Fruit fly (Drosophila melanogaster) whole organism, embryonic: ENCODE measurements around the gene Hrb27C.

Experiments used
- Asciz ChIP-seq: fragments of 200-800 bp; sonication (Bioruptor generic); optimal IDR thresholded peaks from 2 replicates; lab custom pipeline; 2017; ENCODE audit warnings: missing biosample characterization, mild to moderate bottlenecking, missing genetic modification characterization, missing genetic modification reagents
- Blimp-1 ChIP-seq: fragments of 200-800 bp; sonication (Bioruptor generic); optimal IDR thresholded peaks from 3 replicates; lab custom pipeline; 2018; ENCODE audit warnings: missing biosample characterization, missing genetic modification characterization, mild to moderate bottlenecking, moderate library complexity, missing genetic modification reagents
- CG10431 ChIP-seq: fragments of 200-800 bp; sonication (Bioruptor generic); optimal IDR thresholded peaks from 3 replicates; lab custom pipeline; 2018; ENCODE audit warnings: missing biosample characterization, mild to moderate bottlenecking, missing genetic modification characterization
- CG10565 ChIP-seq: fragments of 200-800 bp; sonication (Bioruptor generic); optimal IDR thresholded peaks from 3 replicates; lab custom pipeline; 2016; ENCODE audit warnings: missing biosample characterization, mild to moderate bottlenecking, missing genetic modification characterization
- CG10959 ChIP-seq: fragments of 200-800 bp; sonication (Bioruptor generic); IDR thresholded peaks from 2 replicates; pipeline ENCODE4 v1.3.6; 2022; ENCODE audit warnings: missing biosample characterization, missing genetic modification characterization
- CG11504 ChIP-seq: fragments of 200-800 bp; sonication (Bioruptor generic); optimal IDR thresholded peaks from 3 replicates; lab custom pipeline; 2019; ENCODE audit warnings: missing biosample characterization, mild to moderate bottlenecking, missing genetic modification characterization, moderate library complexity
- CG12299 ChIP-seq: fragments of 200-800 bp; sonication (Bioruptor generic); optimal IDR thresholded peaks from 2 replicates; lab custom pipeline; 2018; ENCODE audit warnings: missing biosample characterization, mild to moderate bottlenecking, missing genetic modification characterization
- CG13123 ChIP-seq: fragments of 200-800 bp; sonication (Bioruptor generic); optimal IDR thresholded peaks from 2 replicates; lab custom pipeline; 2016; ENCODE audit warnings: missing biosample characterization, missing genetic modification characterization
- CG14014 ChIP-seq: fragments of 200-800 bp; sonication (Bioruptor generic); IDR thresholded peaks from 2 replicates; pipeline ENCODE4 v1.3.6; 2022; ENCODE audit warnings: missing biosample characterization, missing genetic modification characterization
- CG14050 ChIP-seq: fragments of 200-800 bp; sonication (Bioruptor generic); IDR thresholded peaks from 3 replicates; pipeline ENCODE4 v1.3.6; 2022; ENCODE audit warnings: missing biosample characterization, missing genetic modification characterization
- CG15479 ChIP-seq: fragments of 200-800 bp; sonication (Bioruptor generic); optimal IDR thresholded peaks from 3 replicates; lab custom pipeline; 2019; ENCODE audit warnings: missing biosample characterization, mild to moderate bottlenecking, missing genetic modification characterization, moderate library complexity
- CG15514 ChIP-seq: fragments of 200-800 bp; sonication (Bioruptor generic); optimal IDR thresholded peaks from 3 replicates; lab custom pipeline; 2017; ENCODE audit warnings: missing biosample characterization, missing genetic modification characterization, mild to moderate bottlenecking, moderate library complexity, missing genetic modification reagents
- CG15601 ChIP-seq: fragments of 200-800 bp; sonication (Bioruptor generic); optimal IDR thresholded peaks from 3 replicates; lab custom pipeline; 2019; ENCODE audit warnings: missing biosample characterization, mild to moderate bottlenecking, missing genetic modification characterization, moderate library complexity
- CG17912 ChIP-seq: fragments of 200-800 bp; sonication (Bioruptor generic); optimal IDR thresholded peaks from 2 replicates; lab custom pipeline; 2018; ENCODE audit warnings: missing biosample characterization, mild to moderate bottlenecking, missing genetic modification characterization
- CG2120 ChIP-seq: fragments of 200-800 bp; sonication (Bioruptor generic); optimal IDR thresholded peaks from 3 replicates; lab custom pipeline; 2016; ENCODE audit warnings: missing biosample characterization, missing genetic modification characterization
- CG3163 ChIP-seq: fragments of 200-800 bp; sonication (Bioruptor generic); optimal IDR thresholded peaks from 3 replicates; lab custom pipeline; 2016; ENCODE audit warnings: missing biosample characterization, missing genetic modification characterization
- CG32772 ChIP-seq: fragments of 200-800 bp; sonication (Bioruptor generic); IDR thresholded peaks from 2 replicates; pipeline ENCODE4 v1.3.6; 2022; ENCODE audit warnings: missing biosample characterization, missing genetic modification characterization
- CG7357 ChIP-seq: fragments of 200-800 bp; sonication (Bioruptor generic); IDR thresholded peaks from 3 replicates; pipeline ENCODE4 v1.3.6; 2022; ENCODE audit warnings: missing biosample characterization, missing genetic modification characterization
- CG8944 ChIP-seq: fragments of 200-800 bp; sonication (Bioruptor generic); optimal IDR thresholded peaks from 3 replicates; lab custom pipeline; 2016; ENCODE audit warnings: missing biosample characterization, missing genetic modification characterization
- Deaf1 ChIP-seq: fragments of 200-800 bp; optimal IDR thresholded peaks from 3 replicates; lab custom pipeline; 2019; ENCODE audit warnings: missing biosample characterization, mild to moderate bottlenecking, missing genetic modification characterization, moderate library complexity
- Elba2 ChIP-seq: fragments of 200-800 bp; sonication (Bioruptor generic); optimal IDR thresholded peaks from 3 replicates; lab custom pipeline; 2016; ENCODE audit warnings: missing biosample characterization, missing genetic modification characterization
- Ets65A ChIP-seq: fragments of 200-800 bp; sonication (Bioruptor generic); peaks from one replicate; lab custom pipeline; 2016; ENCODE audit warnings: missing biosample characterization, missing genetic modification characterization
- HHEX ChIP-seq: fragments of 200-800 bp; sonication (Bioruptor generic); optimal IDR thresholded peaks from 3 replicates; lab custom pipeline; 2017; ENCODE audit warnings: missing biosample characterization, mild to moderate bottlenecking, missing genetic modification characterization, missing genetic modification reagents
- HLH54F ChIP-seq: fragments of 200-800 bp; sonication (Bioruptor generic); optimal IDR thresholded peaks from 3 replicates; lab custom pipeline; 2016; ENCODE audit warnings: missing biosample characterization, missing genetic modification characterization
- Mad ChIP-seq: fragments of 200-800 bp; sonication (Bioruptor generic); optimal IDR thresholded peaks from 2 replicates; lab custom pipeline; 2016; ENCODE audit warnings: missing biosample characterization, missing genetic modification characterization
- Med ChIP-seq: fragments of 200-800 bp; sonication (Bioruptor generic); peaks from one replicate; lab custom pipeline; 2016; ENCODE audit warnings: missing biosample characterization, missing genetic modification characterization, mild to moderate bottlenecking, inconsistent platforms, moderate library complexity
- Mrtf ChIP-seq: fragments of 200-800 bp; sonication (Bioruptor generic); IDR thresholded peaks from 3 replicates; pipeline ENCODE4 v1.3.6; 2022; ENCODE audit warnings: missing biosample characterization, missing genetic modification characterization
- NC2α ChIP-seq: fragments of 200-800 bp; sonication (Bioruptor generic); optimal IDR thresholded peaks from 2 replicates; lab custom pipeline; 2016; ENCODE audit warnings: missing biosample characterization, missing genetic modification characterization
- PHDP ChIP-seq: fragments of 200-800 bp; sonication (Bioruptor generic); optimal IDR thresholded peaks from 3 replicates; lab custom pipeline; 2018; ENCODE audit warnings: missing biosample characterization, mild to moderate bottlenecking, missing genetic modification characterization, moderate library complexity
- abd-A ChIP-seq: fragments of 200-800 bp; sonication (Bioruptor generic); optimal IDR thresholded peaks from 3 replicates; lab custom pipeline; 2019; ENCODE audit warnings: missing biosample characterization, mild to moderate bottlenecking, missing genetic modification characterization, moderate library complexity
- cg ChIP-seq: fragments of 200-800 bp; sonication (Bioruptor generic); optimal IDR thresholded peaks from 3 replicates; lab custom pipeline; 2019; ENCODE audit warnings: missing biosample characterization, mild to moderate bottlenecking, missing genetic modification characterization, moderate library complexity
- chinmo ChIP-seq: fragments of 200-800 bp; sonication (Bioruptor generic); IDR thresholded peaks from 4 replicates; pipeline ENCODE4 v1.3.6; 2022; ENCODE audit warnings: missing biosample characterization, missing genetic modification characterization; ENCODE audit not compliant: partially characterized antibody
- ci ChIP-seq: fragments of 200-800 bp; sonication (Bioruptor generic); IDR thresholded peaks from 3 replicates; pipeline ENCODE4 v1.3.6; 2022; ENCODE audit warnings: missing biosample characterization, missing genetic modification characterization
- dm ChIP-seq: fragments of 200-800 bp; sonication (Bioruptor generic); optimal IDR thresholded peaks from 3 replicates; lab custom pipeline; 2016; ENCODE audit warnings: missing biosample characterization, missing genetic modification characterization
- ewg ChIP-seq: fragments of 200-800 bp; sonication (Bioruptor generic); optimal IDR thresholded peaks from 3 replicates; lab custom pipeline; 2017; ENCODE audit warnings: mild to moderate bottlenecking, missing biosample characterization, missing genetic modification reagents, missing genetic modification characterization
- ftz-f1 ChIP-seq: fragments of 200-800 bp; sonication (Bioruptor generic); optimal IDR thresholded peaks from 2 replicates; lab custom pipeline; 2016; ENCODE audit warnings: missing biosample characterization, missing genetic modification characterization
- gem ChIP-seq: fragments of 200-800 bp; sonication (Bioruptor generic); optimal IDR thresholded peaks from 2 replicates; lab custom pipeline; 2019; ENCODE audit warnings: missing biosample characterization, mild to moderate bottlenecking, missing genetic modification characterization, moderate library complexity
- her ChIP-seq: fragments of 200-800 bp; sonication (Bioruptor generic); optimal IDR thresholded peaks from 2 replicates; lab custom pipeline; 2016; ENCODE audit warnings: missing biosample characterization, missing genetic modification characterization
- ind ChIP-seq: fragments of 200-800 bp; sonication (Bioruptor generic); optimal IDR thresholded peaks from 3 replicates; lab custom pipeline; 2016; ENCODE audit warnings: missing biosample characterization, missing genetic modification characterization
- klu ChIP-seq: fragments of 200-800 bp; sonication (Bioruptor generic); IDR thresholded peaks from 2 replicates; pipeline ENCODE4 v1.3.6; 2022; ENCODE audit warnings: missing biosample characterization, missing genetic modification characterization
- lbe ChIP-seq: fragments of 200-800 bp; sonication (Bioruptor generic); optimal IDR thresholded peaks from 2 replicates; lab custom pipeline; 2016; ENCODE audit warnings: missing biosample characterization, mild to moderate bottlenecking, missing genetic modification characterization
- lmd ChIP-seq: fragments of 200-800 bp; sonication (Bioruptor generic); IDR thresholded peaks from 2 replicates; pipeline ENCODE4 v1.3.6; 2022; ENCODE audit warnings: missing biosample characterization, missing genetic modification characterization
- luna ChIP-seq: fragments of 200-800 bp; sonication (Bioruptor generic); optimal IDR thresholded peaks from 2 replicates; lab custom pipeline; 2016; ENCODE audit warnings: missing biosample characterization, missing genetic modification characterization
- maf-S ChIP-seq: fragments of 200-800 bp; sonication (Bioruptor generic); optimal IDR thresholded peaks from 2 replicates; lab custom pipeline; 2016; ENCODE audit warnings: missing biosample characterization, missing genetic modification characterization
- nau ChIP-seq: fragments of 200-800 bp; sonication (Bioruptor generic); optimal IDR thresholded peaks from 3 replicates; lab custom pipeline; 2017; ENCODE audit warnings: missing biosample characterization, mild to moderate bottlenecking, missing genetic modification characterization, missing genetic modification reagents
- nom ChIP-seq: fragments of 200-800 bp; sonication (Bioruptor generic); optimal IDR thresholded peaks from 2 replicates; lab custom pipeline; 2017; ENCODE audit warnings: missing biosample characterization, missing genetic modification characterization, mild to moderate bottlenecking, moderate library complexity, missing genetic modification reagents
- row ChIP-seq: fragments of 200-800 bp; sonication (Bioruptor generic); IDR thresholded peaks from 3 replicates; pipeline ENCODE4 v1.3.6; 2022; ENCODE audit warnings: missing biosample characterization, missing genetic modification characterization
- sens-2 ChIP-seq: fragments of 200-800 bp; sonication (Bioruptor generic); IDR thresholded peaks from 2 replicates; pipeline ENCODE4 v1.3.6; 2022; ENCODE audit warnings: missing biosample characterization, missing genetic modification characterization
- seq ChIP-seq: fragments of 200-800 bp; sonication (Bioruptor generic); IDR thresholded peaks from 2 replicates; pipeline ENCODE4 v1.3.6; 2022; ENCODE audit warnings: missing biosample characterization, missing genetic modification characterization
- tup ChIP-seq: fragments of 200-800 bp; sonication (Bioruptor generic); optimal IDR thresholded peaks from 2 replicates; lab custom pipeline; 2016; ENCODE audit warnings: missing biosample characterization, mild to moderate bottlenecking, missing genetic modification characterization, moderate library complexity
- wor ChIP-seq: fragments of 200-800 bp; sonication (Bioruptor generic); IDR thresholded peaks from 2 replicates; pipeline ENCODE4 v1.3.6; 2022; ENCODE audit warnings: missing biosample characterization, missing genetic modification characterization

The Hrb27C gene

dm6 chr2L:6968013-6968517, 47.6 kb downstream of the Hrb27C start (continued):
- TF ChIP-seq CG32772 (GFP tag; lab: Robert Waterston, UW) (peak; percentile 16; the same call in 1 of the 2 replicates), ind (GFP tag; lab: Kevin White, UChicago) (peak; percentile 9), lbe (GFP tag; lab: Kevin White, UChicago) (peak; percentile 4), HLH54F (GFP tag; lab: Kevin White, UChicago) (peak; percentile 32), Deaf1 (tag; lab: Kevin White, UChicago) (peak; percentile 30), Mad (GFP tag; lab: Kevin White, UChicago) (peak; percentile 3), CG15514 (GFP tag; lab: Kevin White, UChicago) (peak; percentile 4), CG11504 (peak; percentile 51), abd-A (tag; lab: Kevin White, UChicago) (no peak), CG10959 (GFP tag; lab: Robert Waterston, UW) (no peak), ewg (GFP tag; lab: Kevin White, UChicago) (no peak), ci (GFP tag; lab: Robert Waterston, UW) (peak; percentile 81), CG8944 (GFP tag; lab: Kevin White, UChicago) (peak; percentile 42), luna (GFP tag; lab: Kevin White, UChicago) (peak; percentile 10), CG2120 (GFP tag; lab: Kevin White, UChicago) (peak; percentile 75), CG10565 (GFP tag; lab: Kevin White, UChicago) (no peak), CG12299 (tag; lab: Kevin White, UChicago) (peak; percentile 33), nom (GFP tag; lab: Kevin White, UChicago) (no peak), klu (no peak), seq (peak; percentile 16; the same call in 1 of the 2 replicates), CG14014 (GFP tag; lab: Robert Waterston, UW) (peak; percentile 22), Elba2 (no peak), gem (tag; lab: Kevin White, UChicago) (no peak), chinmo (GFP tag; lab: Robert Waterston, UW) (no peak; the same call in 3 of the 4 replicates), cg (GFP tag; lab: Kevin White, UChicago) (no peak), CG17912 (peak; percentile 60), CG3163 (GFP tag; lab: Kevin White, UChicago) (peak; percentile 14), nau (GFP tag; lab: Kevin White, UChicago) (no peak), CG15479 (GFP tag; lab: Kevin White, UChicago) (no peak), lmd (GFP tag; lab: Robert Waterston, UW) (no peak; the same call in 1 of the 2 replicates), Ets65A (GFP tag; lab: Kevin White, UChicago) (peak; percentile 89), tup (no peak), CG10431 (GFP tag; lab: Kevin White, UChicago) (no peak), CG7357 (GFP tag; lab: Robert Waterston, UW) (no peak), her (GFP tag; lab: Kevin White, UChicago) (peak; percentile 66), row (GFP tag; lab: Robert Waterston, UW) (peak; percentile 83), NC2α (GFP tag; lab: Kevin White, UChicago) (peak; percentile 9), CG13123 (peak; percentile 27), maf-S (GFP tag; lab: Kevin White, UChicago) (peak; percentile 9), Med (GFP tag; lab: Kevin White, UChicago) (peak; percentile 95), sens-2 (GFP tag; lab: Robert Waterston, UW) (no peak), CG15601 (tag; lab: Kevin White, UChicago) (peak; percentile 14), Asciz (GFP tag; lab: Kevin White, UChicago) (no peak), Mrtf (GFP tag; lab: Robert Waterston, UW) (no peak; the same call in 2 of the 3 replicates), wor (GFP tag; lab: Robert Waterston, UW) (no peak), PHDP (tag; lab: Kevin White, UChicago) (peak; percentile 51), HHEX (GFP tag; lab: Kevin White, UChicago) (peak; percentile 65), ftz-f1 (GFP tag; lab: Kevin White, UChicago) (no peak), Blimp-1 (no peak), CG14050 (GFP tag; lab: Robert Waterston, UW) (peak; percentile 24; the same call in 2 of the 3 replicates), dm (GFP tag; lab: Kevin White, UChicago) (no peak)
